Fruit fly (Drosophila melanogaster): ENCODE measurements around the gene Chro.

DNA sequence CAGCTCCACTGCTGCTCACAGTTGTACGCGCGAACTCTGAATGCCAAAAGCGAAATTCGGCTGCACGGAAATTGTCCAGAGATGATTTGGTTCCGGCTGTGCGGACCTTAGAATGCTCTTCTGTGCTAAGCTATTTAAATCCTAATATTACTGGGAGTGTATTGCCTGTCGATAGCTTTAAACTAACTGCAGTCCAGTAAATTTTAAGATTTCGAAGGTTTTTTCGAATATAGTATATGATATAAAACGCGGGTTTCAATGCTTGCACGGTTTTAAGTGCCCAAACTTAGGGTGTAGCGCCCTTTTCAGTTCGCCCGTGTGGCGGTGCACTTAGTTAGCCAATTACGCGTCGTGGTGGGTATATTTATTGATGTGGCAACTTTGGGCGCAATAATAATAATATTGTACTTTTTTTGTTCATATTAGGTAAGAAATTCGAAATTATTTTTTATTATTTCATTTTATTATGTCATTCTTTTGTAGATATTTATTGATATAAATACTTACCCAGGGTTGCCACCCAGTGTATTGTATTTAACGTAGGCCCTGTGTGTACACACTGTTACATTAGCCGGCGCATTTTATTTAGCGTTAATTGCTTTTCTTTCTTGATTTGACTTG, at the start of gene Chro, which contains the start of gene Ssl1:
- TF ChIP-seq CTCF (optimal IDR thresholded peaks at IDR 0.05): no peak
- no peak for TF ChIP-seq CG8478 (optimal IDR thresholded peaks at IDR 0.05)

Measured in S2 (cell line).